Worm (Caenorhabditis elegans): ENCODE measurements around the gene F54D5.3.

Gene F54D5.3

ce11 chrII:11619171-11619570, 47.6 kb downstream of the F54D5.3 start (continued):
- TF ChIP-seq unc-62 (GFP tag; optimal IDR thresholded peaks at IDR 0.05), result no peak
- TF ChIP-seq nhr-76 (tag; optimal IDR thresholded peaks at IDR 0.05), result peak; percentile 62
- TF ChIP-seq swsn-7 (tag; optimal IDR thresholded peaks at IDR 0.05), result no peak

ce11 chrII:11619895-11620439, 48.4 kb downstream of the F54D5.3 start:
- TF ChIP-seq snpc-4 (tag; optimal IDR thresholded peaks at IDR 0.05) (peak; percentile 56), ceh-88 (GFP tag; IDR thresholded peaks at IDR 0.05) (0 out of 2 replicates have a peak, but pooled peaks have one; percentile 23), aha-1 (tag; optimal IDR thresholded peaks at IDR 0.05) (no peak), hpl-2 (GFP tag; optimal IDR thresholded peaks at IDR 0.05) (no peak), lin-14 (GFP tag; optimal IDR thresholded peaks at IDR 0.05) (peak; percentile 98), tbx-2 (tag; optimal IDR thresholded peaks at IDR 0.05) (peak; percentile 62), pag-3 (tag; optimal IDR thresholded peaks at IDR 0.05; ENCODE audit: borderline replicate concordance, insufficient read depth) (no peak), snu-23 (GFP tag; optimal IDR thresholded peaks at IDR 0.05) (peak; percentile 68), Y116A8C.19 (tag; optimal IDR thresholded peaks at IDR 0.05; ENCODE audit: borderline replicate concordance) (no peak), unc-30 (tag; optimal IDR thresholded peaks at IDR 0.05) (no peak), lin-13 (GFP tag; optimal IDR thresholded peaks at IDR 0.05) (peak; percentile 36), nhr-28 (tag; optimal IDR thresholded peaks at IDR 0.05) (no peak), lir-3 (tag; optimal IDR thresholded peaks at IDR 0.05; ENCODE audit: poor library complexity) (no peak), unc-86 (tag; optimal IDR thresholded peaks at IDR 0.05) (peak; percentile 29), unc-98 (GFP tag; IDR thresholded peaks at IDR 0.05) (no peak), nhr-237 (tag; optimal IDR thresholded peaks at IDR 0.05) (no peak), hlh-17 (GFP tag; optimal IDR thresholded peaks at IDR 0.05; ENCODE audit: borderline replicate concordance) (no peak), rnt-1 (tag; optimal IDR thresholded peaks at IDR 0.05) (peak; percentile 63), irx-1 (tag; optimal IDR thresholded peaks at IDR 0.05) (no peak), ceh-63 (GFP tag; optimal IDR thresholded peaks at IDR 0.05) (no peak), fos-1 (tag; optimal IDR thresholded peaks at IDR 0.05) (no peak), alr-1 (tag; optimal IDR thresholded peaks at IDR 0.05; ENCODE audit: borderline replicate concordance) (no peak), ces-1 (GFP tag; optimal IDR thresholded peaks at IDR 0.05) (no peak), fkh-8 (tag; optimal IDR thresholded peaks at IDR 0.05) (peak; percentile 49), sup-37 (GFP tag; optimal IDR thresholded peaks at IDR 0.05) (no peak), fkh-4 (tag; optimal IDR thresholded peaks at IDR 0.05; ENCODE audit: borderline replicate concordance) (no peak), ceh-82 (tag; optimal IDR thresholded peaks at IDR 0.05) (peak; percentile 39 to 58 (median 41)), zip-4 (GFP tag; optimal IDR thresholded peaks at IDR 0.05) (no peak), mep-1 (tag; optimal IDR thresholded peaks at IDR 0.05) (peak; percentile 71), dsc-1 (tag; optimal IDR thresholded peaks at IDR 0.05) (peak; percentile 16), ztf-11 (tag; optimal IDR thresholded peaks at IDR 0.05) (peak in 1 of 2 experiments; percentile 15), dpl-1 (GFP tag; optimal IDR thresholded peaks at IDR 0.05) (peak in 1 of 3 experiments; percentile 24), pqm-1 (tag; optimal IDR thresholded peaks at IDR 0.05) (no peak), lin-15B (tag; optimal IDR thresholded peaks at IDR 0.05) (peak; percentile 42), isw-1 (GFP tag; IDR thresholded peaks at IDR 0.05) (peak; percentile 11; the same call in 1 of the 2 replicates), unc-62 (GFP tag; optimal IDR thresholded peaks at IDR 0.05) (no peak), nhr-77 (tag; optimal IDR thresholded peaks at IDR 0.05) (peak; percentile 65), ceh-8 (GFP tag; optimal IDR thresholded peaks at IDR 0.05) (no peak), grh-1 (GFP tag; IDR thresholded peaks at IDR 0.05) (peak; percentile 40; the same call in 1 of the 2 replicates), swsn-7 (tag; optimal IDR thresholded peaks at IDR 0.05) (peak; percentile 56), nhr-47 (tag; optimal IDR thresholded peaks at IDR 0.05) (peak; percentile 66), lsy-2 (tag; optimal IDR thresholded peaks at IDR 0.05) (peak; percentile 38 to 68), zag-1 (tag; optimal IDR thresholded peaks at IDR 0.05) (no peak), vab-15 (tag; optimal IDR thresholded peaks at IDR 0.05) (no peak), lin-35 (GFP tag; optimal IDR thresholded peaks at IDR 0.05) (peak; percentile 59 to 63), nhr-12 (tag; optimal IDR thresholded peaks at IDR 0.05) (no peak), sox-4 (tag; optimal IDR thresholded peaks at IDR 0.05) (no peak), tlp-1 (tag; optimal IDR thresholded peaks at IDR 0.05) (no peak)
